Fruit fly (Drosophila melanogaster) whole organism, pupa: ENCODE results near the gene CG12009.

Experiments used
- CG10348 ChIP-seq: fragments of 200-800 bp; sonication (Bioruptor generic); IDR thresholded peaks from 2 replicates; pipeline ENCODE4 v1.3.6; 2022; ENCODE audit warnings: missing biosample characterization, missing genetic modification characterization
- CG12605 ChIP-seq: fragments of 200-800 bp; sonication (Bioruptor generic); IDR thresholded peaks from 2 replicates; pipeline ENCODE4 v1.3.6; 2022; ENCODE audit warnings: missing biosample characterization, missing genetic modification characterization
- CG13204 ChIP-seq: fragments of 200-800 bp; sonication (Bioruptor generic); optimal IDR thresholded peaks from 2 replicates; lab custom pipeline; 2018; ENCODE audit warnings: missing biosample characterization, mild to moderate bottlenecking, missing genetic modification characterization, moderate library complexity
- CG14655 ChIP-seq: fragments of 200-800 bp; sonication (Bioruptor generic); optimal IDR thresholded peaks from 3 replicates; lab custom pipeline; 2017; ENCODE audit warnings: mild to moderate bottlenecking, missing biosample characterization, missing genetic modification reagents, missing genetic modification characterization
- CG15710 ChIP-seq: fragments of 200-800 bp; sonication (Bioruptor generic); optimal IDR thresholded peaks from 2 replicates; lab custom pipeline; 2018; ENCODE audit warnings: missing biosample characterization, mild to moderate bottlenecking, missing genetic modification characterization, moderate library complexity
- CG17806 ChIP-seq: fragments of 200-800 bp; sonication (Bioruptor generic); optimal IDR thresholded peaks from 2 replicates; lab custom pipeline; 2018; ENCODE audit warnings: missing biosample characterization, mild to moderate bottlenecking, missing genetic modification characterization, moderate library complexity
- CG32121 ChIP-seq: fragments of 200-800 bp; sonication (Bioruptor generic); IDR thresholded peaks from 2 replicates; pipeline ENCODE4 v1.3.6; 2022; ENCODE audit warnings: missing biosample characterization, missing genetic modification characterization
- CG34367 ChIP-seq: fragments of 200-800 bp; sonication (Bioruptor generic); optimal IDR thresholded peaks from 2 replicates; lab custom pipeline; 2018; ENCODE audit warnings: missing biosample characterization, mild to moderate bottlenecking, missing genetic modification characterization
- CG4496 ChIP-seq: fragments of 200-800 bp; sonication (Bioruptor generic); IDR thresholded peaks from 3 replicates; pipeline ENCODE4 v1.3.6; 2022; ENCODE audit warnings: missing biosample characterization, missing genetic modification characterization
- CG8159 ChIP-seq: fragments of 200-800 bp; sonication (Bioruptor generic); optimal IDR thresholded peaks from 3 replicates; lab custom pipeline; 2018; ENCODE audit warnings: missing biosample characterization, mild to moderate bottlenecking, missing genetic modification characterization, moderate library complexity
- CG8301 ChIP-seq: fragments of 200-800 bp; sonication (Bioruptor generic); optimal IDR thresholded peaks from 2 replicates; lab custom pipeline; 2018; ENCODE audit warnings: missing biosample characterization, mild to moderate bottlenecking, missing genetic modification characterization
- CG9948 ChIP-seq: fragments of 200-800 bp; sonication (Bioruptor generic); optimal IDR thresholded peaks from 2 replicates; lab custom pipeline; 2018; ENCODE audit warnings: missing biosample characterization, mild to moderate bottlenecking, missing genetic modification characterization, moderate library complexity
- D1 ChIP-seq: fragments of 200-800 bp; sonication (Bioruptor generic); optimal IDR thresholded peaks from 2 replicates; lab custom pipeline; 2018; ENCODE audit warnings: missing biosample characterization, mild to moderate bottlenecking, missing genetic modification characterization, moderate library complexity
- EcR ChIP-seq: fragments of 200-800 bp; sonication (Bioruptor generic); optimal IDR thresholded peaks from 3 replicates; lab custom pipeline; 2019; ENCODE audit warnings: missing biosample characterization, missing genetic modification characterization, mild to moderate bottlenecking, moderate library complexity, missing genetic modification reagents
- Ets98B ChIP-seq: fragments of 200-800 bp; sonication (Bioruptor generic); IDR thresholded peaks from 2 replicates; pipeline ENCODE4 v1.3.6; 2022; ENCODE audit warnings: missing biosample characterization, missing genetic modification characterization
- Pif1A ChIP-seq: fragments of 200-800 bp; sonication (Bioruptor generic); optimal IDR thresholded peaks from 3 replicates; lab custom pipeline; 2016; ENCODE audit warnings: missing biosample characterization, missing genetic modification characterization
- Pif1B ChIP-seq: fragments of 200-800 bp; sonication (Bioruptor generic); optimal IDR thresholded peaks from 3 replicates; lab custom pipeline; 2016; ENCODE audit warnings: missing biosample characterization, missing genetic modification characterization
- Snoo ChIP-seq: fragments of 200-800 bp; sonication (Bioruptor generic); optimal IDR thresholded peaks from 3 replicates; lab custom pipeline; 2017; ENCODE audit warnings: missing biosample characterization, mild to moderate bottlenecking, missing genetic modification characterization, inconsistent platforms
- fd96Ca ChIP-seq: fragments of 200-800 bp; sonication (Bioruptor generic); IDR thresholded peaks from 3 replicates; pipeline ENCODE4 v1.3.6; 2022; ENCODE audit warnings: missing biosample characterization, missing genetic modification characterization
- gl ChIP-seq: fragments of 200-800 bp; sonication (Bioruptor generic); optimal IDR thresholded peaks from 2 replicates; lab custom pipeline; 2018; ENCODE audit warnings: missing biosample characterization, mild to moderate bottlenecking, missing genetic modification characterization
- rn ChIP-seq: fragments of 200-800 bp; sonication (Bioruptor generic); IDR thresholded peaks from 2 replicates; pipeline ENCODE4 v1.3.6; 2022; ENCODE audit warnings: missing biosample characterization, missing genetic modification characterization

Gene CG12009

dm6 chr3L:3303534-3304459 is 12.5 kb downstream of the CG12009 start, which contains the start of gene ZnT63C:
ZnT63C (plus strand) TSS chr3L:3303708.
- TF ChIP-seq Snoo (tag; lab: Kevin White, UChicago) = no peak
- TF ChIP-seq Ets98B (GFP tag; lab: Robert Waterston, UW) = peak; percentile 18; the same call in 1 of the 2 replicates
- TF ChIP-seq CG9948 (tag; lab: Kevin White, UChicago) = peak; percentile 18
- no peak for TF ChIP-seq CG8159 (tag; lab: Kevin White, UChicago)
- TF ChIP-seq CG14655 = peak; percentile 60
- 0 out of 3 replicates have a peak, but pooled peaks have one; percentile 26 for TF ChIP-seq fd96Ca (GFP tag; lab: Robert Waterston, UW)
- TF ChIP-seq CG17806 (tag; lab: Kevin White, UChicago) = peak; percentile 38
- TF ChIP-seq gl (tag; lab: Kevin White, UChicago) = peak; percentile 71
- TF ChIP-seq CG13204 = no peak
- no peak for TF ChIP-seq CG34367 (tag; lab: Kevin White, UChicago)
- TF ChIP-seq EcR (GFP tag; lab: Kevin White, UChicago) = no peak
- no peak for TF ChIP-seq Pif1B (GFP tag; lab: Kevin White, UChicago)
- no peak for TF ChIP-seq D1
- peak; percentile 72 for TF ChIP-seq CG4496 (GFP tag; lab: Robert Waterston, UW)
- TF ChIP-seq Pif1A (GFP tag; lab: Kevin White, UChicago) = peak; percentile 42
- TF ChIP-seq CG10348 (GFP tag; lab: Robert Waterston, UW) = no peak
- peak; percentile 53 for TF ChIP-seq CG8301 (tag; lab: Kevin White, UChicago)
- TF ChIP-seq rn (GFP tag; lab: Robert Waterston, UW) = peak; percentile 42; the same call in 1 of the 2 replicates
- TF ChIP-seq CG15710 (tag; lab: Kevin White, UChicago) = peak; percentile 25
- TF ChIP-seq CG32121 = peak; percentile 54; the same call in 1 of the 2 replicates
- TF ChIP-seq CG12605 = peak; percentile 41

- TF ChIP-seq EcR (GFP tag; lab: Kevin White, UChicago) (peak; percentile 85), CG4496 (GFP tag; lab: Robert Waterston, UW) (no peak)
Measured at dm6 chr3L:3304740-3305139, 13.5 kb downstream of the CG12009 start.

DNA sequence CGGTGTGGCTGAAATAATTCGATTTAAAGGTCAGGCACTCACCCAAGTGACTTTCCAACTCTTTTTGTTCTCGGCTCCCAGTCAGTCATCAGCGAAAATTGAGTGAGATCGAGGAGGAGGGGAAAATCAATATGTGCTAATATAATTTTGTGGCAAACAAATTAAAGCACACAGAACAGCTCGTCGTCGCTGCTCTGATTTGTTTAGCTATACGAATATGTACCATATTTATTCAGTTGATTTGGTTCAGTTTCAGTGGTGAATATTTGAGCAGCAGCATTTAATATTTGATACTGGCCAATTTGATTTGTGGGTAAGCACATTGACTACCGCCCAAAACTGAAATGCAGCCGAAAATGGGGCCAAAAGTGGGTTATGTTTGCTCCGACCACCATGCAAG is 14.2 kb downstream of the CG12009 start:
- no peak for TF ChIP-seq EcR (GFP tag; lab: Kevin White, UChicago)
- TF ChIP-seq CG8301 (tag; lab: Kevin White, UChicago) = no peak
- TF ChIP-seq CG10348 (GFP tag; lab: Robert Waterston, UW) = no peak
- no peak for TF ChIP-seq CG9948 (tag; lab: Kevin White, UChicago)
- no peak for TF ChIP-seq CG13204
- TF ChIP-seq, all 21 proteins: peak for 0

DNA sequence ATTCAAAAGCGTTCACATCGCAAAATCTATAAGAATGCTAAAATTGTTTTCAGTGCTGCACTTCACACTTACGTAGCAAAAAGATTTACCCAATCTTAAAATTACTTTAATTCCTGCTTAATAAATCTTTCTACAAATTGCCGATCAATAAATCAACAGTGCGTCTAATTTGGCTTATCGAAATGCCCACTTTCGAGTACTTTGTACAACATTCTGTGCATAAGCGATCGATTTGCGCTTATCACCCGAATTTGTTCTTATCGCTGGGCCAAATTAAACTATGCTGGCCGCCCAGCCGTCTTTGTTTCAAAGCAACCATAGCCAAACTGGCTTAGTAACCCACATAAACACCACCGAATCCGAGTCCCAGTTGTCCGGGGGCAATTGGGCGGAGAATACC is 15.3 kb downstream of the CG12009 start:
- TF ChIP-seq D1 (no peak), rn (GFP tag; lab: Robert Waterston, UW) (no peak), CG10348 (GFP tag; lab: Robert Waterston, UW) (no peak), CG8159 (tag; lab: Kevin White, UChicago) (no peak), Pif1B (GFP tag; lab: Kevin White, UChicago) (no peak), CG14655 (no peak), CG4496 (GFP tag; lab: Robert Waterston, UW) (no peak), gl (tag; lab: Kevin White, UChicago) (no peak)

dm6 chr3L:3307593-3307992 is 16.3 kb downstream of the CG12009 start:
- TF ChIP-seq Snoo (tag; lab: Kevin White, UChicago) = no peak
- no peak for TF ChIP-seq CG32121
- no peak for TF ChIP-seq rn (GFP tag; lab: Robert Waterston, UW)
- TF ChIP-seq CG4496 (GFP tag; lab: Robert Waterston, UW) = 0 out of 3 replicates have a peak, but pooled peaks have one; percentile 28

- TF ChIP-seq CG14655 = no peak
- TF ChIP-seq gl (tag; lab: Kevin White, UChicago) = no peak
- TF ChIP-seq CG10348 (GFP tag; lab: Robert Waterston, UW) = no peak
- TF ChIP-seq CG12605 = no peak
- no peak for TF ChIP-seq D1
- TF ChIP-seq CG4496 (GFP tag; lab: Robert Waterston, UW) = no peak
- no peak for TF ChIP-seq fd96Ca (GFP tag; lab: Robert Waterston, UW)
- TF ChIP-seq Ets98B (GFP tag; lab: Robert Waterston, UW) = no peak
- no peak for TF ChIP-seq CG8159 (tag; lab: Kevin White, UChicago)
- no peak for TF ChIP-seq CG8301 (tag; lab: Kevin White, UChicago)
Measured at dm6 chr3L:3308676-3309613, 17.7 kb downstream of the CG12009 start.
